Fruit fly (Drosophila melanogaster): Measurements from ENCODE around the gene CG4596.

The CG4596 gene

dm6 chr3R:10879219-10879618, 6.4 kb downstream of the CG4596 start, which contains the start of gene CG14695:
Gene CG14695 (minus strand): TSS chr3R:10879319.
- TF ChIP-seq CG33017 (tag; optimal IDR thresholded peaks at IDR 0.05) (no peak), kay (GFP tag; ENCODE audit: borderline replicate concordance) (no peak), Crg-1 (GFP tag; optimal IDR thresholded peaks at IDR 0.05) (no peak), tj (GFP tag; optimal IDR thresholded peaks at IDR 0.05) (no peak), CG7045 (GFP tag; optimal IDR thresholded peaks at IDR 0.05) (no peak), Mnt (GFP tag; optimal IDR thresholded peaks at IDR 0.05) (no peak), bab1 (GFP tag; optimal IDR thresholded peaks at IDR 0.05) (no peak), CG11617 (GFP tag; optimal IDR thresholded peaks at IDR 0.05) (no peak), CG14711 (tag; optimal IDR thresholded peaks at IDR 0.05) (no peak)

DNA sequence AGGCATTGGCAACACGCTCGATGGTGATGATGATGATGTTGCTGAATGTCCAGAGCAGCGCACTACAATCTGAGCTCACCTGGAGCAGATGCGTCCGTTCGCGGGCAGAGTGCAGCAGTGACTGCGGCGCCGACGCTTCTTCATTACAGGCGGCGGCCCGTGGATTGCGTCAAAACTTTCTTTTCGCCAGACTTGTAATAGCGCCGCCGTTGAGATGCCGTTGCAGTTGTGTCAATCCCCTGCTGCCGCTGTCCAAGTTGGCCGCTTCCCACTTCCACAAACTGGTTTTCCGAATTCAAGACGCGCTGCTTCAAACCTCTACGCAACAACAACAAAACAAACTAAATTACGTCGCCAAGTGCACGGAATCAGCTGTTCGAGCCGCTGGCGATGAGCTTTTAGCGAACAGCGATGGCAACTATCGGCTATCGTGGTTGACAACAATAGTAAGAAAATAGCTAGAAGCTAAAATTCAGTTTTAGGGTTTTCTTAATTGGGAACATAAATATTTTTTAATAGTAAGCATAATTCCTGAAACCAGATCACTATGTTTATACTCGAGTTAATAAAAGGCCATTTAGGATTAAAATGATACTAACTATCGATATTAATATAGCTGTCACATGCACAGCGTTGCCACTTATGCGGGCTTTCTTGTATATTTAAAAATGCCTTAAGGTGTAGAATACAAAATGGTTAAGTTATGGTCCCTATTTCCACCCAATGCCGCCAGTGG, 9.2 kb downstream of the CG4596 start, which contains the start of gene Tpc1:
TSS of gene Tpc1 (minus strand) at position 365 of the 736 bp plus-strand sequence.
- TF ChIP-seq Crg-1 (GFP tag; optimal IDR thresholded peaks at IDR 0.05) (peak; percentile 53), kay (GFP tag; ENCODE audit: borderline replicate concordance) (no peak), bab1 (GFP tag; optimal IDR thresholded peaks at IDR 0.05) (peak; percentile 71), CG14711 (tag; optimal IDR thresholded peaks at IDR 0.05) (peak; percentile 8), Hr96 (GFP tag; optimal IDR thresholded peaks at IDR 0.05) (peak; percentile 43), CG12768 (GFP tag; optimal IDR thresholded peaks at IDR 0.05) (peak; percentile 39), toe (GFP tag; optimal IDR thresholded peaks at IDR 0.05) (peak; percentile 64), CG7101 (tag; optimal IDR thresholded peaks at IDR 0.05) (no peak), cnc (optimal IDR thresholded peaks at IDR 0.05) (no peak), pad (GFP tag; optimal IDR thresholded peaks at IDR 0.05) (no peak), CG7045 (GFP tag; optimal IDR thresholded peaks at IDR 0.05) (no peak), CG1620 (GFP tag; optimal IDR thresholded peaks at IDR 0.05) (peak; percentile 70), cic (GFP tag; optimal IDR thresholded peaks at IDR 0.05) (peak; percentile 18), CG5204 (GFP tag; optimal IDR thresholded peaks at IDR 0.05) (no peak), CG33017 (tag; optimal IDR thresholded peaks at IDR 0.05) (no peak), Clk (GFP tag; optimal IDR thresholded peaks at IDR 0.05) (no peak), ovo (GFP tag; optimal IDR thresholded peaks at IDR 0.05) (peak; percentile 9), Mnt (GFP tag; optimal IDR thresholded peaks at IDR 0.05) (peak; percentile 56), tj (GFP tag; optimal IDR thresholded peaks at IDR 0.05) (no peak), CG11617 (GFP tag; optimal IDR thresholded peaks at IDR 0.05) (no peak)

DNA sequence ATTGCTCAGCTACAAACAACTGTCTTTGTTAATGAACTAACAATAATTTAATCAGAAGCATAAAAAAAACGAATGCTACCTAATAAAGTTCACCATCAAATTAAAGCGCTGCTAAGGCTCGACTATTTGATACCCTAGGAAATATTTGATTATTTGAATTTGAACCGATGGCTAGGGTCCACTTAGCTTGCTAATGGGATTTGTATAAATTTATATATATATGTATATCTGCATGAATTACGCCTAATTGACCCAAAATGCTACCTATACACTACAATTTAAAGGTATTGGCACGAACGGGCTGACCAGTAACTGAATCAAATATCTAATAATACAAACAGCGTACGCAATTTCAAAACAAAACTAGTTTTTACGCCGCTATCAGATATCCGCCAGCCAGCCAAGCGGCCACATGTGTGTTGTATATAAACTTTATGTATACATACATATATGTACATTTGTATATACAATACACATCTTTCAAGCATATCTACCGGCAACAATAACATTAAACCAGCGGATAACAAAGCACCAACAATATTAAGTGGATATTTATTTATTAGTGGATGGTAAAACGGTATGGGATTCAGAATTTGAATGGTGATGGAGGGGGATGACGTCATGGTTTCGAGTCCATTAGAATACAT, 11.3 kb downstream of the CG4596 start:
- TF ChIP-seq bab1 (GFP tag; optimal IDR thresholded peaks at IDR 0.05) = no peak
- peak; percentile 25 for TF ChIP-seq CG33017 (tag; optimal IDR thresholded peaks at IDR 0.05)
- no peak for TF ChIP-seq CG5204 (GFP tag; optimal IDR thresholded peaks at IDR 0.05)
- TF ChIP-seq CG12768 (GFP tag; optimal IDR thresholded peaks at IDR 0.05) = peak; percentile 7
- TF ChIP-seq tj (GFP tag; optimal IDR thresholded peaks at IDR 0.05) = no peak

DNA sequence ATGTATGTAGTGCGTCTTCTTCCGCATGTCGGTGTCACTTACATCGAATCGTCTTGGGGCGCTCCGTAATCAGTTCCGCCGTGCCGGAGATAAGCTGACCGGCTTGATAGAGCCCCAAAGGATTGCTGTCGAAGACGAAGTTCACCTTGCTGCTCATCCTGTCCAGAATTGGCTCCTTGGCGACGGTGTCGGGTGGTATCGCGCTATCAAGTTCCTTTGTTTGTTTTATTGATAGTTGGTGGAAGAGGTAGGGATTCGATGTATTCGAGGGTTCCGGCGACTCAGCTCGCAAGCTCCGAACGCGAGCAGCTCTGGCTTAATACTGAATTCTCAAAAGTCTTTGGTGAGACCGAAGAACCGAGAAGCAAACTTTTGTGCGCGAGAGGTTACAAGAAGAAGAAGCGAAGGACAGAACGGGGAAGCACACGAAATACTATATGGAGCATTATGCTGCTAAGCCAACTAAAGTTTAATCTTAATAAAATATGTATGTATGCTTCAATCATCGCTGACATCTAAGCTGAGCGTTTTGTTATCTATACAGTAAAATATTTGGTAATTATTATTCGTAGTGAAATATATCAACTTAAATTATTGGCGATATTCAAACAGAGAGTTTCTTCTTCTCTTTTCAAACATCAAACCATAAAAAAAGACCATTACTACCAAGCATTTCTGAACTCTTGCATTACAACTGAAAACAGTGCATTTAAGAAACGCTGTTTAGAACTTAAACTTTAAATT, 12.0 kb downstream of the CG4596 start, which contains the start of gene CG14696:
TSS of gene CG14696 (minus strand) at position 324 of the 744 bp plus-strand sequence.
- TF ChIP-seq ovo (GFP tag; optimal IDR thresholded peaks at IDR 0.05) = no peak
- no peak for TF ChIP-seq Clk (GFP tag; optimal IDR thresholded peaks at IDR 0.05)
- TF ChIP-seq cic (GFP tag; optimal IDR thresholded peaks at IDR 0.05) = no peak
- TF ChIP-seq cnc (optimal IDR thresholded peaks at IDR 0.05) = no peak
- no peak for TF ChIP-seq CG1620 (GFP tag; optimal IDR thresholded peaks at IDR 0.05)
- no peak for TF ChIP-seq Mnt (GFP tag; optimal IDR thresholded peaks at IDR 0.05)
- no peak for TF ChIP-seq toe (GFP tag; optimal IDR thresholded peaks at IDR 0.05)

- TF ChIP-seq CG12768 (GFP tag; optimal IDR thresholded peaks at IDR 0.05) (no peak), bab1 (GFP tag; optimal IDR thresholded peaks at IDR 0.05) (peak; percentile 30), CG33017 (tag; optimal IDR thresholded peaks at IDR 0.05) (no peak), CG11617 (GFP tag; optimal IDR thresholded peaks at IDR 0.05) (no peak), cic (GFP tag; optimal IDR thresholded peaks at IDR 0.05) (peak; percentile 4), Mnt (GFP tag; optimal IDR thresholded peaks at IDR 0.05) (peak; percentile 9), Crg-1 (GFP tag; optimal IDR thresholded peaks at IDR 0.05) (no peak)
Observed at dm6 chr3R:10885422-10886081, 12.7 kb downstream of the CG4596 start, which contains the start of gene Leash. Gene Leash (plus strand): TSS chr3R:10885540.

Measured in whole organism, adult.